Fruit fly (Drosophila melanogaster) whole organism, embryonic: ENCODE data around the gene CG10194.

Source experiments
- ATbp ChIP-seq: fragments of 200-800 bp; sonication (Bioruptor generic); optimal IDR thresholded peaks from 2 replicates; lab custom pipeline; 2017; ENCODE audit warnings: missing biosample characterization, mild to moderate bottlenecking, missing genetic modification characterization, missing genetic modification reagents
- Adf1 ChIP-seq: fragments of 200-800 bp; sonication (Bioruptor generic); IDR thresholded peaks from 2 replicates; pipeline ENCODE4 v1.3.6; 2022; ENCODE audit warnings: missing biosample characterization, missing genetic modification characterization
- Aef1 ChIP-seq: fragments of 200-800 bp; sonication (Bioruptor generic); IDR thresholded peaks from 3 replicates; pipeline ENCODE4 v1.3.6; 2022; ENCODE audit warnings: missing biosample characterization, missing genetic modification characterization
- Atf3 ChIP-seq: fragments of 200-800 bp; sonication (Bioruptor generic); optimal IDR thresholded peaks from 3 replicates; lab custom pipeline; 2016; ENCODE audit warnings: missing biosample characterization, missing genetic modification characterization
- B-H1 ChIP-seq: fragments of 200-800 bp; sonication (Bioruptor generic); IDR thresholded peaks from 3 replicates; pipeline ENCODE4 v1.3.6; 2022; ENCODE audit warnings: missing biosample characterization, missing genetic modification characterization
- B-H2 ChIP-seq: fragments of 200-800 bp; sonication (Bioruptor generic); optimal IDR thresholded peaks from 2 replicates; lab custom pipeline; 2018; ENCODE audit warnings: missing biosample characterization, mild to moderate bottlenecking, missing genetic modification characterization
- BEAF-32 ChIP-seq: fragments of 200-800 bp; sonication (Bioruptor generic); optimal IDR thresholded peaks from 3 replicates; lab custom pipeline; 2017; ENCODE audit warnings: missing biosample characterization, missing genetic modification characterization, mild to moderate bottlenecking, moderate library complexity, missing genetic modification reagents
- CG1024 ChIP-seq: fragments of 200-800 bp; sonication (Bioruptor generic); IDR thresholded peaks from 2 replicates; pipeline ENCODE4 v1.3.6; 2022; ENCODE audit warnings: missing biosample characterization, missing genetic modification characterization
- CG10267 ChIP-seq: fragments of 200-800 bp; sonication (Bioruptor generic); optimal IDR thresholded peaks from 2 replicates; lab custom pipeline; 2018; ENCODE audit warnings: missing biosample characterization, mild to moderate bottlenecking, missing genetic modification characterization, moderate library complexity
- CG10654 ChIP-seq: fragments of 200-800 bp; sonication (Bioruptor generic); optimal IDR thresholded peaks from 2 replicates; lab custom pipeline; 2016; ENCODE audit warnings: missing biosample characterization, missing genetic modification characterization
- CG11695 ChIP-seq: fragments of 200-800 bp; sonication (Bioruptor generic); IDR thresholded peaks from 3 replicates; pipeline ENCODE4 v1.3.6; 2022; ENCODE audit warnings: missing biosample characterization, missing genetic modification characterization
- CG14441 ChIP-seq: fragments of 200-800 bp; sonication (Bioruptor generic); IDR thresholded peaks from 2 replicates; pipeline ENCODE4 v1.3.6; 2022; ENCODE audit warnings: missing biosample characterization, missing genetic modification characterization
- CG14860 ChIP-seq: fragments of 200-800 bp; sonication (Bioruptor generic); IDR thresholded peaks from 3 replicates; pipeline ENCODE4 v1.3.6; 2022; ENCODE audit warnings: missing biosample characterization, missing genetic modification characterization; ENCODE audit not compliant: partially characterized antibody
- CG15601 ChIP-seq: fragments of 200-800 bp; sonication (Bioruptor generic); optimal IDR thresholded peaks from 3 replicates; lab custom pipeline; 2019; ENCODE audit warnings: missing biosample characterization, mild to moderate bottlenecking, missing genetic modification characterization, moderate library complexity
- CG17612 ChIP-seq: fragments of 200-800 bp; sonication (Bioruptor generic); IDR thresholded peaks from 2 replicates; pipeline ENCODE4 v1.3.6; 2022; ENCODE audit warnings: missing biosample characterization, missing genetic modification characterization
- CG1792 ChIP-seq: fragments of 200-800 bp; sonication (Bioruptor generic); optimal IDR thresholded peaks from 2 replicates; lab custom pipeline; 2016; ENCODE audit warnings: missing biosample characterization, missing genetic modification characterization
- CG18011 ChIP-seq: fragments of 200-800 bp; sonication (Bioruptor generic); optimal IDR thresholded peaks from 2 replicates; lab custom pipeline; 2017; ENCODE audit warnings: missing biosample characterization, missing genetic modification characterization, mild to moderate bottlenecking, moderate library complexity, missing genotype
- CG34376 ChIP-seq: fragments of 200-800 bp; sonication (Bioruptor generic); optimal IDR thresholded peaks from 2 replicates; lab custom pipeline; 2018; ENCODE audit warnings: missing biosample characterization, mild to moderate bottlenecking, missing genetic modification characterization
- CG3995 ChIP-seq: fragments of 200-800 bp; sonication (Bioruptor generic); optimal IDR thresholded peaks from 3 replicates; lab custom pipeline; 2016; ENCODE audit warnings: missing biosample characterization, missing genetic modification characterization
- CG42726 ChIP-seq: fragments of 200-800 bp; sonication (Bioruptor generic); IDR thresholded peaks from 2 replicates; pipeline ENCODE4 v1.3.6; 2022; ENCODE audit warnings: missing biosample characterization, missing genetic modification characterization; ENCODE audit not compliant: partially characterized antibody
- CG6791 ChIP-seq: fragments of 200-800 bp; sonication (Bioruptor generic); IDR thresholded peaks from 3 replicates; pipeline ENCODE4 v1.3.6; 2022; ENCODE audit warnings: missing biosample characterization, missing genetic modification characterization; ENCODE audit not compliant: partially characterized antibody
- CG6813 ChIP-seq: fragments of 200-800 bp; sonication (Bioruptor generic); optimal IDR thresholded peaks from 2 replicates; lab custom pipeline; 2017; ENCODE audit warnings: missing biosample characterization, missing genetic modification characterization, mild to moderate bottlenecking, moderate library complexity, missing genetic modification reagents
- CG8388 ChIP-seq: fragments of 200-800 bp; sonication (Bioruptor generic); optimal IDR thresholded peaks from 2 replicates; lab custom pipeline; 2019; ENCODE audit warnings: missing biosample characterization, mild to moderate bottlenecking, missing genetic modification characterization, moderate library complexity
- CHES-1-like ChIP-seq: fragments of 200-800 bp; sonication (Bioruptor generic); optimal IDR thresholded peaks from 2 replicates; lab custom pipeline; 2016; ENCODE audit warnings: missing biosample characterization, missing genetic modification characterization
- Dad ChIP-seq: fragments of 200-800 bp; sonication (Bioruptor generic); optimal IDR thresholded peaks from 3 replicates; lab custom pipeline; 2016; ENCODE audit warnings: missing biosample characterization, missing genetic modification characterization
- Lpt ChIP-seq: fragments of >200 bp; optimal IDR thresholded peaks from 2 replicates; lab custom pipeline; 2018; ENCODE audit warnings: missing biosample characterization, missing genetic modification characterization
- Max ChIP-seq: fragments of 200-800 bp; sonication (Bioruptor generic); optimal IDR thresholded peaks from 2 replicates; lab custom pipeline; 2016; ENCODE audit warnings: missing biosample characterization, mild to moderate bottlenecking, missing genetic modification characterization
- Mes4 ChIP-seq: fragments of 200-800 bp; sonication (Bioruptor generic); optimal IDR thresholded peaks from 2 replicates; lab custom pipeline; 2016; ENCODE audit warnings: missing biosample characterization, missing genetic modification characterization
- Mrtf ChIP-seq: fragments of 200-800 bp; sonication (Bioruptor generic); IDR thresholded peaks from 3 replicates; pipeline ENCODE4 v1.3.6; 2022; ENCODE audit warnings: missing biosample characterization, missing genetic modification characterization
- Ravus ChIP-seq: fragments of 200-800 bp; sonication (Bioruptor generic); IDR thresholded peaks from 2 replicates; pipeline ENCODE4 v1.3.6; 2022; ENCODE audit warnings: missing biosample characterization, missing genetic modification characterization
- Sry-δ ChIP-seq: fragments of 200-800 bp; sonication (Bioruptor generic); optimal IDR thresholded peaks from 2 replicates; lab custom pipeline; 2016; ENCODE audit warnings: missing biosample characterization, missing genetic modification characterization
- TFAM ChIP-seq: fragments of 200-800 bp; sonication (Bioruptor generic); optimal IDR thresholded peaks from 2 replicates; lab custom pipeline; 2017; ENCODE audit warnings: missing biosample characterization, missing genetic modification characterization, inconsistent platforms
- Vsx1 ChIP-seq: fragments of 200-800 bp; sonication (Bioruptor generic); optimal IDR thresholded peaks from 2 replicates; lab custom pipeline; 2017; ENCODE audit warnings: missing biosample characterization, mild to moderate bottlenecking, missing genetic modification characterization, missing genetic modification reagents
- Xbp1 ChIP-seq: fragments of 200-800 bp; sonication (Bioruptor generic); optimal IDR thresholded peaks from 3 replicates; lab custom pipeline; 2016; ENCODE audit warnings: missing biosample characterization, mild to moderate bottlenecking, missing genetic modification characterization
- cas ChIP-seq: fragments of 200-800 bp; sonication (Bioruptor generic); IDR thresholded peaks from 2 replicates; pipeline ENCODE4 v1.3.6; 2022; ENCODE audit warnings: missing biosample characterization, missing genetic modification characterization
- cato ChIP-seq: fragments of 200-800 bp; sonication (Bioruptor generic); optimal IDR thresholded peaks from 2 replicates; lab custom pipeline; 2016; ENCODE audit warnings: missing biosample characterization, missing genetic modification characterization, borderline replicate concordance
- cg ChIP-seq: fragments of 200-800 bp; sonication (Bioruptor generic); optimal IDR thresholded peaks from 3 replicates; lab custom pipeline; 2019; ENCODE audit warnings: missing biosample characterization, mild to moderate bottlenecking, missing genetic modification characterization, moderate library complexity
- danr ChIP-seq: fragments of 200-800 bp; sonication (Bioruptor generic); IDR thresholded peaks from 2 replicates; pipeline ENCODE4 v1.3.6; 2022; ENCODE audit warnings: missing biosample characterization, missing genetic modification characterization
- dm ChIP-seq: fragments of 200-800 bp; sonication (Bioruptor generic); optimal IDR thresholded peaks from 3 replicates; lab custom pipeline; 2016; ENCODE audit warnings: missing biosample characterization, missing genetic modification characterization
- dysf ChIP-seq: fragments of 200-800 bp; sonication (Bioruptor generic); IDR thresholded peaks from 3 replicates; pipeline ENCODE4 v1.3.6; 2022; ENCODE audit warnings: missing biosample characterization, missing genetic modification characterization
- gce ChIP-seq: fragments of 200-800 bp; sonication (Bioruptor generic); IDR thresholded peaks from 3 replicates; pipeline ENCODE4 v1.3.6; 2022; ENCODE audit warnings: missing biosample characterization, missing genetic modification characterization
- her ChIP-seq: fragments of 200-800 bp; sonication (Bioruptor generic); optimal IDR thresholded peaks from 2 replicates; lab custom pipeline; 2016; ENCODE audit warnings: missing biosample characterization, missing genetic modification characterization
- lilli ChIP-seq: fragments of 200-800 bp; sonication (Bioruptor generic); optimal IDR thresholded peaks from 3 replicates; lab custom pipeline; 2016; ENCODE audit warnings: missing biosample characterization, missing genetic modification characterization
- oc ChIP-seq: fragments of 200-800 bp; sonication (Bioruptor generic); optimal IDR thresholded peaks from 2 replicates; lab custom pipeline; 2018; ENCODE audit warnings: missing biosample characterization, mild to moderate bottlenecking, missing genetic modification characterization, moderate library complexity
- ro ChIP-seq: fragments of 200-800 bp; sonication (Bioruptor generic); IDR thresholded peaks from 2 replicates; pipeline ENCODE4 v1.3.6; 2022; ENCODE audit warnings: missing biosample characterization, missing genetic modification characterization
- scrt ChIP-seq: fragments of 200-800 bp; sonication (Bioruptor generic); optimal IDR thresholded peaks from 2 replicates; lab custom pipeline; 2018; ENCODE audit warnings: missing biosample characterization, mild to moderate bottlenecking, missing genetic modification characterization, moderate library complexity
- seq ChIP-seq: fragments of 200-800 bp; sonication (Bioruptor generic); IDR thresholded peaks from 2 replicates; pipeline ENCODE4 v1.3.6; 2022; ENCODE audit warnings: missing biosample characterization, missing genetic modification characterization
- sr ChIP-seq: fragments of 200-800 bp; sonication (Bioruptor generic); IDR thresholded peaks from 3 replicates; pipeline ENCODE4 v1.3.6; 2022; ENCODE audit warnings: missing biosample characterization, missing genetic modification characterization
- tx ChIP-seq: fragments of 200-800 bp; sonication (Bioruptor generic); optimal IDR thresholded peaks from 2 replicates; lab custom pipeline; 2016; ENCODE audit warnings: missing biosample characterization, missing genetic modification characterization
- zf30C ChIP-seq: fragments of 200-800 bp; sonication (Bioruptor generic); optimal IDR thresholded peaks from 3 replicates; lab custom pipeline; 2018; ENCODE audit warnings: missing biosample characterization, mild to moderate bottlenecking, missing genetic modification characterization

CG10194 gene

DNA sequence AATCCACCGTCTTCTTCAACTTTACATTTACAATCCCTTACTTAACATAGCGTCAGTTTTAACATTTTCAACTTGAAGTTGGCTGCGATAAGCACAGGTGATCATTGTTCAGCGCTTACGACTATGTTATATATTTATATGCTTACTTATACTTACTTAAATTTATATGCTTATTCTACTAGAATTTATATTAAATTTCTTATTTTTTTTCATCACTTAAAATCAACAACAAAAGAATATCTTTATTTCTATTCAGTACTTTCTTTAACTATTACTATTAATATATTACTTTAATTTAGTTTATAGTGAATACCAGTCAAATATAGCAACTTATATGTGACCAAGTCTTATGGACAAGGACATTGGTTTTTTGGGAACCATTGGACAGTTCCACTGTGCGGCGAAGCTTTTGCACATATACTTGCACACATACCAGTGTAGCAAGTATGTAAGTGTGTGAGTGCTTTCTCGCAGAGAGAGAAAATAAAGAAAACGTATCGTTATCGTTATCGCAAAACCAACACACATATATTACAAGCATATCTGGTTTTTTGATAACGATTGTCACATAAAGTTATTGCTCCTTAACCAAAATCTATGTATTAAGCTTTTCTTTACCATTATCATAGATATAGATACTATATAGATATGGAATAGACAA is 27.4 kb upstream of the CG10194 start, which contains the start of gene Hasp (continued):
- peak; percentile 83 for TF ChIP-seq CG14860 (GFP tag; lab: Robert Waterston, UW)
- no peak for TF ChIP-seq zf30C
- TF ChIP-seq ro = 0 out of 2 replicates have a peak, but pooled peaks have one; percentile 19
- TF ChIP-seq tx (GFP tag; lab: Kevin White, UChicago) = no peak
- TF ChIP-seq Mes4 = no peak
- TF ChIP-seq lilli (GFP tag; lab: Kevin White, UChicago) = peak; percentile 47
- TF ChIP-seq CG42726 = no peak
- TF ChIP-seq CG11695 = peak; percentile 48; the same call in 1 of the 3 replicates
- peak; percentile 53; the same call in 1 of the 2 replicates for TF ChIP-seq CG14441 (GFP tag; lab: Robert Waterston, UW)
- no peak for TF ChIP-seq Adf1
- peak; percentile 44 for TF ChIP-seq ATbp (GFP tag; lab: Kevin White, UChicago)
- no peak for TF ChIP-seq Vsx1 (GFP tag; lab: Kevin White, UChicago)
- peak; percentile 12 for TF ChIP-seq CG6813 (GFP tag; lab: Kevin White, UChicago)
- TF ChIP-seq BEAF-32 (GFP tag; lab: Kevin White, UChicago) = peak; percentile 4
- TF ChIP-seq dysf (GFP tag; lab: Robert Waterston, UW) = peak; percentile 58; the same call in 1 of the 3 replicates
- TF ChIP-seq Lpt (GFP tag; lab: Kevin White, UChicago) = no peak
- TF ChIP-seq oc (tag; lab: Kevin White, UChicago) = peak; percentile 41
- TF ChIP-seq gce (GFP tag; lab: Robert Waterston, UW) = no peak
- TF ChIP-seq scrt = no peak
- TF ChIP-seq CG18011 (GFP tag; lab: Kevin White, UChicago) = peak; percentile 12
- TF ChIP-seq Atf3 = no peak
- TF ChIP-seq CG10654 (GFP tag; lab: Kevin White, UChicago) = peak; percentile 62
- TF ChIP-seq CG1792 = no peak
- no peak for TF ChIP-seq CG17612 (GFP tag; lab: Robert Waterston, UW)
- TF ChIP-seq CG15601 (tag; lab: Kevin White, UChicago) = peak; percentile 17
- no peak for TF ChIP-seq CG34376 (GFP tag; lab: Kevin White, UChicago)
- peak; percentile 52 for TF ChIP-seq Xbp1 (GFP tag; lab: Kevin White, UChicago)
- peak; percentile 47; the same call in 1 of the 2 replicates for TF ChIP-seq cas (GFP tag; lab: Robert Waterston, UW)
- no peak for TF ChIP-seq CHES-1-like (GFP tag; lab: Kevin White, UChicago)
- peak; percentile 51 for TF ChIP-seq Max (GFP tag; lab: Kevin White, UChicago)
- TF ChIP-seq TFAM (GFP tag; lab: Kevin White, UChicago) = no peak
- no peak for TF ChIP-seq B-H1
- no peak for TF ChIP-seq cato
- TF ChIP-seq Ravus (GFP tag; lab: Robert Waterston, UW) = no peak
- TF ChIP-seq cg (GFP tag; lab: Kevin White, UChicago) = peak; percentile 89
- no peak for TF ChIP-seq dm (GFP tag; lab: Kevin White, UChicago)
- TF ChIP-seq CG6791 (GFP tag; lab: Robert Waterston, UW) = peak; percentile 83
- no peak for TF ChIP-seq CG3995 (GFP tag; lab: Kevin White, UChicago)
- TF ChIP-seq CG8388 = peak; percentile 59
- peak; percentile 69 for TF ChIP-seq CG10267 (tag; lab: Kevin White, UChicago)
- TF ChIP-seq seq (GFP tag; lab: Robert Waterston, UW) = 0 out of 2 replicates have a peak, but pooled peaks have one; percentile 6
- 0 out of 3 replicates have a peak, but pooled peaks have one; percentile 10 for TF ChIP-seq Aef1 (GFP tag; lab: Robert Waterston, UW)
- no peak for TF ChIP-seq danr (GFP tag; lab: Robert Waterston, UW)
- no peak for TF ChIP-seq sr (GFP tag; lab: Robert Waterston, UW)
- TF ChIP-seq B-H2 (GFP tag; lab: Kevin White, UChicago) = peak; percentile 5
- TF ChIP-seq Dad (GFP tag; lab: Kevin White, UChicago) = peak; percentile 18
- no peak for TF ChIP-seq Mrtf (GFP tag; lab: Robert Waterston, UW)
- TF ChIP-seq Sry-δ = no peak
- no peak for TF ChIP-seq her (GFP tag; lab: Kevin White, UChicago)
- TF ChIP-seq CG1024 (GFP tag; lab: Robert Waterston, UW) = peak; percentile 3; the same call in 1 of the 2 replicates
